Fruit fly (Drosophila melanogaster): ENCODE measurements around the gene Ass.

Gene Ass

dm6 chr3R:6665117-6665654 is 21.0 kb upstream of the Ass start:
- TF ChIP-seq Crg-1 (GFP tag; optimal IDR thresholded peaks at IDR 0.05) (no peak), pad (GFP tag; optimal IDR thresholded peaks at IDR 0.05) (no peak), CG7045 (GFP tag; optimal IDR thresholded peaks at IDR 0.05) (no peak), toe (GFP tag; optimal IDR thresholded peaks at IDR 0.05) (no peak), Clk (GFP tag; optimal IDR thresholded peaks at IDR 0.05) (no peak)

- TF ChIP-seq bab1 (GFP tag; optimal IDR thresholded peaks at IDR 0.05), result no peak
- TF ChIP-seq ovo (GFP tag; optimal IDR thresholded peaks at IDR 0.05), result no peak
- no peak for TF ChIP-seq Hr96 (GFP tag; optimal IDR thresholded peaks at IDR 0.05)
- TF ChIP-seq CG11617 (GFP tag; optimal IDR thresholded peaks at IDR 0.05), result no peak
- no peak for TF ChIP-seq tj (GFP tag; optimal IDR thresholded peaks at IDR 0.05)
- TF ChIP-seq CG7101 (tag; optimal IDR thresholded peaks at IDR 0.05), result no peak
Observed at dm6 chr3R:6664371-6665116, 20.3 kb upstream of the Ass start.

- TF ChIP-seq bab1 (GFP tag; optimal IDR thresholded peaks at IDR 0.05) (no peak), tj (GFP tag; optimal IDR thresholded peaks at IDR 0.05) (no peak)
Observed at dm6 chr3R:6663289-6663666, 19.0 kb upstream of the Ass start.

dm6 chr3R:6662613-6663288 is 18.5 kb upstream of the Ass start:
- TF ChIP-seq CG33017 (tag; optimal IDR thresholded peaks at IDR 0.05) (no peak), CG7045 (GFP tag; optimal IDR thresholded peaks at IDR 0.05) (no peak), CG14711 (tag; optimal IDR thresholded peaks at IDR 0.05) (no peak), CG12768 (GFP tag; optimal IDR thresholded peaks at IDR 0.05) (no peak), Hr96 (GFP tag; optimal IDR thresholded peaks at IDR 0.05) (no peak), bab1 (GFP tag; optimal IDR thresholded peaks at IDR 0.05) (no peak), ovo (GFP tag; optimal IDR thresholded peaks at IDR 0.05) (no peak), CG1620 (GFP tag; optimal IDR thresholded peaks at IDR 0.05) (no peak), cic (GFP tag; optimal IDR thresholded peaks at IDR 0.05) (no peak), tj (GFP tag; optimal IDR thresholded peaks at IDR 0.05) (no peak), toe (GFP tag; optimal IDR thresholded peaks at IDR 0.05) (no peak), cnc (optimal IDR thresholded peaks at IDR 0.05) (no peak), pad (GFP tag; optimal IDR thresholded peaks at IDR 0.05) (no peak), CG11617 (GFP tag; optimal IDR thresholded peaks at IDR 0.05) (no peak)

- TF ChIP-seq CG14711 (tag; optimal IDR thresholded peaks at IDR 0.05) (peak; percentile 36), Clk (GFP tag; optimal IDR thresholded peaks at IDR 0.05) (no peak), cic (GFP tag; optimal IDR thresholded peaks at IDR 0.05) (no peak)
Observed at dm6 chr3R:6659941-6660340, 15.7 kb upstream of the Ass start, which contains the start of gene agt. agt (minus strand) TSS chr3R:6660100.

dm6 chr3R:6657278-6658246 is 13.3 kb upstream of the Ass start, which contains the start of the genes CG1307 and twr:
CG1307 (minus strand) TSS chr3R:6657442.
twr (plus strand) TSS chr3R:6657882.
- TF ChIP-seq Crg-1 (GFP tag; optimal IDR thresholded peaks at IDR 0.05) (no peak), Clk (GFP tag; optimal IDR thresholded peaks at IDR 0.05) (no peak), CG11617 (GFP tag; optimal IDR thresholded peaks at IDR 0.05) (peak; percentile 26), toe (GFP tag; optimal IDR thresholded peaks at IDR 0.05) (peak; percentile 16), pad (GFP tag; optimal IDR thresholded peaks at IDR 0.05) (no peak), ovo (GFP tag; optimal IDR thresholded peaks at IDR 0.05) (peak; percentile 78), CG7045 (GFP tag; optimal IDR thresholded peaks at IDR 0.05) (no peak), CG5204 (GFP tag; optimal IDR thresholded peaks at IDR 0.05) (peak; percentile 8), bab1 (GFP tag; optimal IDR thresholded peaks at IDR 0.05) (no peak), Mnt (GFP tag; optimal IDR thresholded peaks at IDR 0.05) (no peak)

- peak; percentile 17 for TF ChIP-seq bab1 (GFP tag; optimal IDR thresholded peaks at IDR 0.05)
- no peak for TF ChIP-seq CG11617 (GFP tag; optimal IDR thresholded peaks at IDR 0.05)
- no peak for TF ChIP-seq kay (GFP tag; ENCODE audit: borderline replicate concordance)
- no peak for TF ChIP-seq Crg-1 (GFP tag; optimal IDR thresholded peaks at IDR 0.05)
- no peak for TF ChIP-seq ovo (GFP tag; optimal IDR thresholded peaks at IDR 0.05)
- TF ChIP-seq toe (GFP tag; optimal IDR thresholded peaks at IDR 0.05), result peak; percentile 60
- TF ChIP-seq CG5204 (GFP tag; optimal IDR thresholded peaks at IDR 0.05), result no peak
- peak; percentile 20 for TF ChIP-seq Hr96 (GFP tag; optimal IDR thresholded peaks at IDR 0.05)
- TF ChIP-seq CG12768 (GFP tag; optimal IDR thresholded peaks at IDR 0.05), result peak; percentile 39
- peak; percentile 20 for TF ChIP-seq Mnt (GFP tag; optimal IDR thresholded peaks at IDR 0.05)
Observed at dm6 chr3R:6646740-6647139, 2.5 kb upstream of the Ass start, which contains the start of gene Taf1. Taf1 (plus strand) TSS chr3R:6646889.
